Fruit fly (Drosophila melanogaster): ENCODE data around the gene CG16762.

dm6 chr3L:2503465-2503864 is 28.1 kb upstream of the CG16762 start, which contains the start of gene CG16758:
- TF ChIP-seq CG8478 (optimal IDR thresholded peaks at IDR 0.05) (no peak), CTCF (optimal IDR thresholded peaks at IDR 0.05) (no peak)
